Worm (Caenorhabditis elegans): ENCODE data around the gene C05B5.4.

ce11 chrIII:9997890-9998289 lies 4.2 kb downstream of the C05B5.4 start, which contains the start of gene pqn-8:
- TF ChIP-seq hnd-1 (tag; optimal IDR thresholded peaks at IDR 0.05) (no peak), aly-1 (tag; optimal IDR thresholded peaks at IDR 0.05) (no peak), B0310.2 (tag; optimal IDR thresholded peaks at IDR 0.05) (no peak), flt-1 (GFP tag; IDR thresholded peaks at IDR 0.05) (no peak), ceh-13 (GFP tag; optimal IDR thresholded peaks at IDR 0.05) (no peak)
